Worm (Caenorhabditis elegans): ENCODE results near the gene swsn-4.

DNA sequence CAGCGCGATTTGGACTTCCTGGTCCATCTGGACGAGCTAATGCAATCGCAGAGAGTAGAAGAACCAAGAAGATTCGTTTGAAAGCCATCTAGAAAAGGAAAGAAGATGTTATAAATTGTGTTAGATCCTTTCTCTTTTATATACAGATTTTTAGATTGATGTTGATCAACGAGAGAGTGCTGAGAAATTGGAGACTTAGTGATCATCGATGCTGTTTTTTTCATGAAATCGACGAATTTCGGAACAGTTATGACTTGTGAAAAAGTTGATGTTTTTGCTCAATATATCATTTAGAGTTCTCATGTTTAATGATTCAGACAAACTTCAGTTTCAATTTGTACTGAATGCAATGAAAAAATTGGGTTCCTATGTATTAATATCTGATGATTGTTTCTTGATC, 23.2 kb upstream of the swsn-4 start, which contains the start of gene srlf-17:
- TF ChIP-seq lin-13 (GFP tag; optimal IDR thresholded peaks at IDR 0.05) (no peak), efl-1 (optimal IDR thresholded peaks at IDR 0.05) (no peak), efl-1 (GFP tag; optimal IDR thresholded peaks at IDR 0.05 in 1 of 2) (no peak), blmp-1 (tag; optimal IDR thresholded peaks at IDR 0.05) (no peak), hpl-2 (GFP tag; optimal IDR thresholded peaks at IDR 0.05) (no peak), tbx-2 (tag; optimal IDR thresholded peaks at IDR 0.05) (no peak)

All from whole organism, L1 larva.